Worm (Caenorhabditis elegans) whole organism, L1 larva: ENCODE results near the gene Y62E10A.6.
A peak's percentile ranks its signal among the peaks of the same experiment; 100 is the strongest.

Experiments
- C34B4.2 ChIP-seq: sonication (generic microtip); optimal IDR thresholded peaks from 2 replicates; lab custom pipeline; 2017; ENCODE audit warnings: mild to moderate bottlenecking, missing genetic modification characterization, missing compliant biosample characterization
- Y116A8C.19 ChIP-seq: sonication (generic microtip); optimal IDR thresholded peaks from 2 replicates; lab custom pipeline; 2016; ENCODE audit warnings: missing compliant biosample characterization, missing genetic modification characterization, borderline replicate concordance
- alr-1 ChIP-seq: fragments of 200-800 bp; sonication (Bioruptor generic); optimal IDR thresholded peaks from 2 replicates; lab custom pipeline; 2018; ENCODE audit warnings: borderline replicate concordance, mild to moderate bottlenecking, missing genetic modification characterization, missing compliant biosample characterization
- blmp-1 ChIP-seq: fragments of 150-350 bp; optimal IDR thresholded peaks from 2 replicates; lab custom pipeline; 2014; ENCODE audit warnings: missing biosample characterization, missing genetic modification characterization
- ceh-90 ChIP-seq: sonication (generic microtip); optimal IDR thresholded peaks from 2 replicates; lab custom pipeline; 2016; ENCODE audit warnings: missing genetic modification characterization, missing compliant biosample characterization
- dpl-1 ChIP-seq, 3 experiments: fragments of 150-350 bp in 2 of 3; sonication (generic microtip) in 1 of 3; optimal IDR thresholded peaks; 2 replicates each; lab custom pipeline; 2014 to 2017; ENCODE audit warnings: missing biosample characterization in 3 of 3, missing genetic modification characterization in 3 of 3, missing genetic modification reagents in 3 of 3
- efl-1 ChIP-seq, 4 experiments: fragments of 150-350 bp; optimal IDR thresholded peaks in 3 of 4; peaks in 1 of 4; 1 replicate in 1 of 4; 2 replicates in 3 of 4; lab custom pipeline; 2014; ENCODE audit warnings: missing biosample characterization in 2 of 4, missing genetic modification characterization in 2 of 4, missing genetic modification reagents in 2 of 4
- efl-3 ChIP-seq: fragments of 200-800 bp; sonication (Bioruptor generic); optimal IDR thresholded peaks from 2 replicates; lab custom pipeline; 2018; ENCODE audit warnings: mild to moderate bottlenecking, missing genetic modification characterization, missing compliant biosample characterization
- fos-1 ChIP-seq: fragments of 150-350 bp; optimal IDR thresholded peaks from 2 replicates; lab custom pipeline; 2014; ENCODE audit warnings: missing biosample characterization, missing genetic modification characterization
- grh-1 ChIP-seq: fragments of 200-800 bp; sonication (Bioruptor generic); IDR thresholded peaks from 2 replicates; pipeline ENCODE4 v1.3.6; 2022; ENCODE audit warnings: missing genetic modification reagents, missing genetic modification characterization, missing compliant biosample characterization
- irx-1 ChIP-seq: sonication (generic microtip); optimal IDR thresholded peaks from 2 replicates; lab custom pipeline; 2016; ENCODE audit warnings: missing genetic modification characterization, missing compliant biosample characterization
- jun-1 ChIP-seq: fragments of 150-350 bp; optimal IDR thresholded peaks from 2 replicates; lab custom pipeline; 2014; ENCODE audit warnings: missing biosample characterization, missing genetic modification reagents, missing genetic modification characterization
- lin-14 ChIP-seq: fragments of 200-800 bp; sonication (Bioruptor generic); optimal IDR thresholded peaks from 2 replicates; lab custom pipeline; 2018; ENCODE audit warnings: mild to moderate bottlenecking, missing genetic modification characterization, moderate library complexity, missing compliant biosample characterization
- lin-15B ChIP-seq: fragments of 150-350 bp; sonication (generic microtip); optimal IDR thresholded peaks from 3 replicates; lab custom pipeline; 2014; ENCODE audit warnings: missing biosample characterization, missing genetic modification characterization
- lin-35 ChIP-seq, 2 experiments: fragments of 150-350 bp; optimal IDR thresholded peaks; 2 replicates each; lab custom pipeline; 2014; ENCODE audit warnings: missing biosample characterization in 2 of 2, missing genetic modification characterization in 2 of 2, missing genetic modification reagents in 2 of 2
- lsy-2 ChIP-seq, 2 experiments: fragments of 150-350 bp; optimal IDR thresholded peaks; 2 replicates each; lab custom pipeline; 2014; ENCODE audit warnings: missing biosample characterization in 2 of 2, missing genetic modification characterization in 2 of 2
- mdl-1 ChIP-seq, 2 experiments: fragments of 150-350 bp; optimal IDR thresholded peaks; 2 replicates each; lab custom pipeline; 2014 to 2017; ENCODE audit warnings: missing biosample characterization in 2 of 2, missing genetic modification characterization in 2 of 2, inconsistent platforms in 1 of 2
- mep-1 ChIP-seq: fragments of 150-350 bp; optimal IDR thresholded peaks from 2 replicates; lab custom pipeline; 2014; ENCODE audit warnings: missing biosample characterization, missing genetic modification characterization
- nhr-11 ChIP-seq: fragments of 150-350 bp; optimal IDR thresholded peaks from 2 replicates; lab custom pipeline; 2014; ENCODE audit warnings: missing biosample characterization, missing genetic modification characterization
- nhr-20 ChIP-seq: sonication (generic microtip); optimal IDR thresholded peaks from 2 replicates; lab custom pipeline; 2016; ENCODE audit warnings: mild to moderate bottlenecking, missing genetic modification characterization, missing compliant biosample characterization
- pax-3 ChIP-seq: fragments of 200-800 bp; sonication (Bioruptor generic); optimal IDR thresholded peaks from 2 replicates; lab custom pipeline; 2018; ENCODE audit warnings: mild to moderate bottlenecking, missing genetic modification characterization, moderate library complexity, missing compliant biosample characterization
- skn-1 ChIP-seq: fragments of 150-350 bp; optimal IDR thresholded peaks from 2 replicates; lab custom pipeline; 2014; ENCODE audit warnings: missing biosample characterization, missing genetic modification characterization
- snu-23 ChIP-seq: sonication (generic microtip); optimal IDR thresholded peaks from 2 replicates; lab custom pipeline; 2016; ENCODE audit warnings: missing genetic modification characterization, missing compliant biosample characterization
- swsn-7 ChIP-seq: sonication (generic microtip); optimal IDR thresholded peaks from 2 replicates; lab custom pipeline; 2016; ENCODE audit warnings: missing genetic modification characterization, missing compliant biosample characterization
- unc-86 ChIP-seq: sonication (generic microtip); optimal IDR thresholded peaks from 2 replicates; lab custom pipeline; 2016; ENCODE audit warnings: missing genetic modification characterization, missing compliant biosample characterization
- xbp-1 ChIP-seq: sonication (generic microtip); optimal IDR thresholded peaks from 2 replicates; lab custom pipeline; 2016; ENCODE audit warnings: missing genetic modification characterization, missing compliant biosample characterization

The Y62E10A.6 gene

ce11 chrIV:13398728-13399127 lies 26.9 kb downstream of the Y62E10A.6 start, which contains the start of gene Y62E10A.13:
Gene Y62E10A.13 (minus strand): TSS chrIV:13399053.
- TF ChIP-seq pax-3 (tag; lab: Kevin White, UChicago): no peak
- TF ChIP-seq mdl-1 (tag; optimal IDR thresholded peaks at IDR 0.05; lab: Kevin White, UChicago): peak in 1 of 2 experiments; percentile 17

- TF ChIP-seq irx-1 (tag; lab: Kevin White, UChicago) (no peak), lin-15B (no peak), swsn-7 (tag; lab: Kevin White, UChicago) (no peak), skn-1 (no peak), efl-1 (optimal IDR thresholded peaks at IDR 0.05; lab: Kevin White, UChicago) (no peak), efl-1 (GFP tag; optimal IDR thresholded peaks at IDR 0.05 in 1 of 2; lab: Kevin White, UChicago) (no peak), jun-1 (no peak), lin-14 (no peak)
- TF ChIP-seq, all 84 proteins: peak for 0
Measured at ce11 chrIV:13400456-13401364, 28.9 kb downstream of the Y62E10A.6 start, which contains the start of the genes memi-2 and cyp-31A5. Gene memi-2 (minus strand): TSS chrIV:13400506. Gene cyp-31A5 (plus strand): TSS chrIV:13401289.

- TF ChIP-seq blmp-1 (tag; lab: Kevin White, UChicago) (peak; percentile 80), nhr-20 (tag; lab: Kevin White, UChicago) (no peak)
Measured at ce11 chrIV:13408018-13408417, 36.2 kb downstream of the Y62E10A.6 start, which contains the start of gene Y62E10A.19. Gene Y62E10A.19 (minus strand): TSS chrIV:13408306.

ce11 chrIV:13412845-13413383 lies 41.1 kb downstream of the Y62E10A.6 start, which contains the start of gene gcl-1:
Gene gcl-1 (minus strand): TSS chrIV:13412895.
- TF ChIP-seq fos-1 (tag; lab: Kevin White, UChicago) (no peak), blmp-1 (tag; lab: Kevin White, UChicago) (peak; percentile 11), efl-3 (GFP tag; lab: Kevin White, UChicago) (no peak), lin-14 (no peak), grh-1 (GFP tag; lab: Robert Waterston, UW) (0 out of 2 replicates have a peak, but pooled peaks have one; percentile 29), lin-15B (no peak), snu-23 (peak; percentile 27), unc-86 (no peak), dpl-1 (GFP tag; optimal IDR thresholded peaks at IDR 0.05; lab: Kevin White, UChicago) (peak in 1 of 3 experiments; percentile 19), lin-35 (GFP tag; optimal IDR thresholded peaks at IDR 0.05; lab: Kevin White, UChicago) (peak; percentile 13 to 37), mdl-1 (tag; optimal IDR thresholded peaks at IDR 0.05; lab: Kevin White, UChicago) (peak in 1 of 2 experiments; percentile 59), xbp-1 (tag; lab: Kevin White, UChicago) (no peak), Y116A8C.19 (tag; lab: Kevin White, UChicago) (no peak)

ce11 chrIV:13415739-13416271 lies 44.0 kb downstream of the Y62E10A.6 start, which contains the start of the genes pik-1 and aptf-2:
Gene pik-1 (plus strand): TSS chrIV:13416041.
Gene aptf-2 (minus strand): TSS chrIV:13416051.
- TF ChIP-seq dpl-1 (GFP tag; optimal IDR thresholded peaks at IDR 0.05; lab: Kevin White, UChicago) (peak in 1 of 3 experiments; percentile 31), lin-14 (no peak), lsy-2 (tag; optimal IDR thresholded peaks at IDR 0.05; lab: Kevin White, UChicago) (peak in 1 of 2 experiments; percentile 26), lin-35 (GFP tag; optimal IDR thresholded peaks at IDR 0.05; lab: Kevin White, UChicago) (peak in 1 of 2 experiments; percentile 24), blmp-1 (tag; lab: Kevin White, UChicago) (peak; percentile 27), C34B4.2 (tag; lab: Kevin White, UChicago) (no peak), ceh-90 (tag; lab: Kevin White, UChicago) (no peak), skn-1 (no peak), mep-1 (tag; lab: Kevin White, UChicago) (peak; percentile 32), alr-1 (tag; lab: Kevin White, UChicago) (no peak), efl-1 (optimal IDR thresholded peaks at IDR 0.05; lab: Kevin White, UChicago) (no peak), efl-1 (GFP tag; optimal IDR thresholded peaks at IDR 0.05 in 1 of 2; lab: Kevin White, UChicago) (peak in 1 of 2 experiments; percentile 5), mdl-1 (tag; optimal IDR thresholded peaks at IDR 0.05; lab: Kevin White, UChicago) (no peak), nhr-11 (no peak)
